Worm (Caenorhabditis elegans): Measurements from ENCODE around the gene fipr-29.

- TF ChIP-seq nhr-237 (tag; optimal IDR thresholded peaks at IDR 0.05) (no peak), R02D3.7 (tag; optimal IDR thresholded peaks at IDR 0.05) (no peak), snpc-4 (tag; optimal IDR thresholded peaks at IDR 0.05) (no peak), nhr-43 (tag; optimal IDR thresholded peaks at IDR 0.05; ENCODE audit: poor library complexity, severe bottlenecking) (no peak), ceh-82 (tag; optimal IDR thresholded peaks at IDR 0.05) (no peak), egl-27 (tag; optimal IDR thresholded peaks at IDR 0.05) (no peak), pqm-1 (tag; optimal IDR thresholded peaks at IDR 0.05) (no peak), ztf-11 (tag; optimal IDR thresholded peaks at IDR 0.05) (no peak), unc-62 (GFP tag; optimal IDR thresholded peaks at IDR 0.05) (no peak), nhr-67 (tag; optimal IDR thresholded peaks at IDR 0.05) (no peak), ama-1 (optimal IDR thresholded peaks at IDR 0.05) (no peak), ceh-16 (tag; optimal IDR thresholded peaks at IDR 0.05) (no peak), ceh-9 (tag; optimal IDR thresholded peaks at IDR 0.05) (no peak)
Measured at ce11 chrIII:3020035-3020434, 40.1 kb downstream of the fipr-29 start.
